Worm (Caenorhabditis elegans) whole organism, young adult: Measurements from ENCODE around the gene sre-1.

Experiments
- F37B4.10 ChIP-seq: fragments of 200-800 bp; sonication (Bioruptor generic); IDR thresholded peaks from 2 replicates; pipeline ENCODE4 v1.3.6; 2022; ENCODE audit warnings: missing genetic modification characterization, missing compliant biosample characterization
- F52B5.7 ChIP-seq: sonication (generic microtip); optimal IDR thresholded peaks from 2 replicates; lab custom pipeline; 2016; ENCODE audit warnings: mild to moderate bottlenecking, missing genetic modification characterization, missing compliant biosample characterization
- F55B11.4 ChIP-seq: sonication (generic microtip); optimal IDR thresholded peaks from 2 replicates; lab custom pipeline; 2016; ENCODE audit warnings: missing compliant biosample characterization, missing genetic modification characterization, borderline replicate concordance; ENCODE audit not compliant: insufficient read depth
- F57C9.4 ChIP-seq: sonication (generic microtip); optimal IDR thresholded peaks from 2 replicates; lab custom pipeline; 2017; ENCODE audit warnings: mild to moderate bottlenecking, missing genetic modification characterization, missing compliant biosample characterization
- T26A5.8 ChIP-seq: sonication (generic microtip); optimal IDR thresholded peaks from 2 replicates; lab custom pipeline; 2016; ENCODE audit warnings: missing genetic modification characterization, missing compliant biosample characterization
- Y53F4B.3 ChIP-seq: fragments of 200-800 bp; sonication (Bioruptor generic); IDR thresholded peaks from 2 replicates; pipeline ENCODE4 v1.3.6; 2022; ENCODE audit warnings: missing genetic modification reagents, missing genetic modification characterization, missing compliant biosample characterization
- Y53G8AR.9 ChIP-seq: fragments of 200-800 bp; sonication (Bioruptor generic); conservative IDR thresholded peaks from 2 replicates; pipeline ENCODE4 v1.3.6; 2022; ENCODE audit warnings: missing genetic modification reagents, missing genetic modification characterization, missing compliant biosample characterization
- ZK185.1 ChIP-seq: sonication (generic microtip); optimal IDR thresholded peaks from 2 replicates; lab custom pipeline; 2016; ENCODE audit warnings: mild to moderate bottlenecking, missing genetic modification characterization, missing compliant biosample characterization; ENCODE audit not compliant: poor library complexity, severe bottlenecking
- aptf-2 ChIP-seq: fragments of 200-800 bp; sonication (Bioruptor generic); conservative IDR thresholded peaks from 2 replicates; pipeline ENCODE4 v1.3.6; 2022; ENCODE audit warnings: missing genetic modification reagents, missing genetic modification characterization, missing compliant biosample characterization
- atf-7 ChIP-seq: sonication (generic microtip); optimal IDR thresholded peaks from 2 replicates; lab custom pipeline; 2017; ENCODE audit warnings: mild to moderate bottlenecking, missing genetic modification characterization, missing compliant biosample characterization
- athp-1 ChIP-seq: sonication (generic microtip); optimal IDR thresholded peaks from 2 replicates; lab custom pipeline; 2017; ENCODE audit warnings: mild to moderate bottlenecking, missing genetic modification characterization, missing compliant biosample characterization
- attf-3 ChIP-seq: fragments of 200-800 bp; sonication (Bioruptor generic); conservative IDR thresholded peaks from 2 replicates; pipeline ENCODE4 v1.3.6; 2022; ENCODE audit warnings: missing genetic modification reagents, missing genetic modification characterization, missing compliant biosample characterization
- attf-5 ChIP-seq: fragments of 200-800 bp; sonication (Bioruptor generic); optimal IDR thresholded peaks from 2 replicates; lab custom pipeline; 2018; ENCODE audit warnings: mild to moderate bottlenecking, missing genetic modification characterization, missing compliant biosample characterization
- bed-2 ChIP-seq: fragments of 200-800 bp; sonication (Bioruptor generic); IDR thresholded peaks from 2 replicates; pipeline ENCODE4 v1.3.6; 2022; ENCODE audit warnings: missing genetic modification reagents, missing genetic modification characterization, missing compliant biosample characterization
- cebp-1 ChIP-seq, 2 experiments: fragments of 200-800 bp in 1 of 2; sonication (Bioruptor generic) in 1 of 2; sonication (generic microtip) in 1 of 2; IDR thresholded peaks in 1 of 2; optimal IDR thresholded peaks in 1 of 2; 2 replicates each; pipeline versions ENCODE4 v1.3.6 to Lab custom; 2017 to 2022; ENCODE audit warnings: missing compliant biosample characterization in 2 of 2, missing genetic modification characterization in 2 of 2, mild to moderate bottlenecking in 1 of 2, missing genetic modification reagents in 1 of 2, moderate library complexity in 1 of 2
- ceh-27 ChIP-seq: fragments of 200-800 bp; sonication (Bioruptor generic); optimal IDR thresholded peaks from 2 replicates; lab custom pipeline; 2018; ENCODE audit warnings: mild to moderate bottlenecking, missing genetic modification characterization, moderate library complexity, missing compliant biosample characterization
- chd-7 ChIP-seq: sonication (generic microtip); optimal IDR thresholded peaks from 2 replicates; lab custom pipeline; 2016; ENCODE audit warnings: mild to moderate bottlenecking, missing genetic modification characterization, moderate library complexity, missing compliant biosample characterization
- dox-1 ChIP-seq: fragments of 200-800 bp; sonication (Bioruptor generic); IDR thresholded peaks from 2 replicates; pipeline ENCODE4 v1.3.6; 2022; ENCODE audit warnings: missing genetic modification reagents, missing genetic modification characterization, missing compliant biosample characterization
- egl-44 ChIP-seq: fragments of 200-800 bp; sonication (Bioruptor generic); IDR thresholded peaks from 2 replicates; pipeline ENCODE4 v1.3.6; 2022; ENCODE audit warnings: missing genetic modification reagents, missing genetic modification characterization, missing compliant biosample characterization
- ekl-4 ChIP-seq: fragments of 200-800 bp; sonication (Bioruptor generic); IDR thresholded peaks from 2 replicates; pipeline ENCODE4 v1.3.6; 2022; ENCODE audit warnings: missing genetic modification reagents, missing genetic modification characterization, missing compliant biosample characterization
- ets-4 ChIP-seq: fragments of 200-800 bp; sonication (Bioruptor generic); optimal IDR thresholded peaks from 2 replicates; lab custom pipeline; 2018; ENCODE audit warnings: mild to moderate bottlenecking, missing genetic modification characterization, missing compliant biosample characterization
- gei-17 ChIP-seq: fragments of 200-800 bp; sonication (Bioruptor generic); optimal IDR thresholded peaks from 2 replicates; lab custom pipeline; 2018; ENCODE audit warnings: mild to moderate bottlenecking, missing genetic modification characterization, missing compliant biosample characterization
- him-1 ChIP-seq: sonication (generic microtip); optimal IDR thresholded peaks from 2 replicates; lab custom pipeline; 2016; ENCODE audit warnings: missing genotype, missing genetic modification reagents, missing genetic modification characterization, missing compliant biosample characterization
- hlh-12 ChIP-seq: sonication (generic microtip); optimal IDR thresholded peaks from 2 replicates; lab custom pipeline; 2016; ENCODE audit warnings: missing genetic modification characterization, missing compliant biosample characterization
- hmg-1.2 ChIP-seq: fragments of 200-800 bp; sonication (Bioruptor generic); IDR thresholded peaks from 2 replicates; pipeline ENCODE4 v1.3.6; 2022; ENCODE audit warnings: missing genetic modification reagents, missing genetic modification characterization, missing compliant biosample characterization
- let-526 ChIP-seq: fragments of 200-800 bp; sonication (Bioruptor generic); IDR thresholded peaks from 2 replicates; pipeline ENCODE4 v1.3.6; 2022; ENCODE audit warnings: missing genetic modification reagents, missing genetic modification characterization, missing compliant biosample characterization
- lir-1 ChIP-seq: fragments of 200-800 bp; sonication (Bioruptor generic); conservative IDR thresholded peaks from 2 replicates; pipeline ENCODE4 v1.3.6; 2022; ENCODE audit warnings: missing genetic modification reagents, missing genetic modification characterization, missing compliant biosample characterization
- lsy-27 ChIP-seq: sonication (generic microtip); optimal IDR thresholded peaks from 2 replicates; lab custom pipeline; 2017; ENCODE audit warnings: missing genetic modification characterization, mild to moderate bottlenecking, missing compliant biosample characterization, antibody characterized with exemption, missing genotype, borderline replicate concordance; ENCODE audit not compliant: insufficient read depth
- madf-10 ChIP-seq: sonication (generic microtip); optimal IDR thresholded peaks from 2 replicates; lab custom pipeline; 2016; ENCODE audit warnings: mild to moderate bottlenecking, missing genetic modification characterization, missing compliant biosample characterization
- madf-3 ChIP-seq: fragments of 200-800 bp; sonication (Bioruptor generic); IDR thresholded peaks from 2 replicates; pipeline ENCODE4 v1.3.6; 2022; ENCODE audit warnings: missing genetic modification reagents, missing genetic modification characterization, missing compliant biosample characterization
- mcd-1 ChIP-seq: fragments of 200-800 bp; sonication (Bioruptor generic); IDR thresholded peaks from 2 replicates; pipeline ENCODE4 v1.3.6; 2022; ENCODE audit warnings: missing genetic modification reagents, missing genetic modification characterization, missing compliant biosample characterization
- mel-28 ChIP-seq: sonication (generic microtip); optimal IDR thresholded peaks from 2 replicates; lab custom pipeline; 2016; ENCODE audit warnings: borderline replicate concordance, mild to moderate bottlenecking, missing genetic modification characterization, missing compliant biosample characterization
- mes-4 ChIP-seq: sonication (generic microtip); optimal IDR thresholded peaks from 2 replicates; lab custom pipeline; 2016; ENCODE audit warnings: missing genotype, missing genetic modification characterization, missing compliant biosample characterization
- nfya-1 ChIP-seq: sonication (generic microtip); optimal IDR thresholded peaks from 2 replicates; lab custom pipeline; 2017; ENCODE audit warnings: antibody characterized with exemption, missing compliant biosample characterization, missing genetic modification characterization, borderline replicate concordance; ENCODE audit not compliant: insufficient read depth
- nhr-179 ChIP-seq: sonication (generic microtip); optimal IDR thresholded peaks from 2 replicates; lab custom pipeline; 2016; ENCODE audit warnings: mild to moderate bottlenecking, missing genetic modification characterization, missing compliant biosample characterization
- nhr-27 ChIP-seq: fragments of 200-800 bp; sonication (Bioruptor generic); optimal IDR thresholded peaks from 2 replicates; lab custom pipeline; 2018; ENCODE audit warnings: mild to moderate bottlenecking, missing genetic modification characterization, moderate library complexity, missing compliant biosample characterization
- nhr-80 ChIP-seq: sonication (generic microtip); optimal IDR thresholded peaks from 2 replicates; lab custom pipeline; 2016; ENCODE audit warnings: missing genetic modification characterization, missing compliant biosample characterization
- pbrm-1 ChIP-seq: fragments of 200-800 bp; sonication (Bioruptor generic); IDR thresholded peaks from 2 replicates; pipeline ENCODE4 v1.3.6; 2022; ENCODE audit warnings: missing genetic modification reagents, missing genetic modification characterization, missing compliant biosample characterization
- rpc-1 ChIP-seq, 2 experiments: fragments of 150-350 bp in 1 of 2; sonication (generic microtip) in 1 of 2; optimal IDR thresholded peaks; 2 replicates each; lab custom pipeline; 2014 to 2018; ENCODE audit warnings: missing biosample characterization in 1 of 2, missing genetic modification characterization in 1 of 2, missing genetic modification reagents in 1 of 2, missing genotype in 1 of 2
- sdz-38 ChIP-seq: sonication (generic microtip); optimal IDR thresholded peaks from 2 replicates; lab custom pipeline; 2016; ENCODE audit warnings: missing genotype, missing genetic modification characterization, missing compliant biosample characterization
- somi-1 ChIP-seq: fragments of 200-800 bp; sonication (Bioruptor generic); optimal IDR thresholded peaks from 2 replicates; lab custom pipeline; 2018; ENCODE audit warnings: mild to moderate bottlenecking, missing genetic modification characterization, missing compliant biosample characterization
- sptf-2 ChIP-seq: fragments of 200-800 bp; sonication (Bioruptor generic); optimal IDR thresholded peaks from 2 replicates; lab custom pipeline; 2018; ENCODE audit warnings: mild to moderate bottlenecking, missing genetic modification characterization, missing compliant biosample characterization
- tlf-1 ChIP-seq: fragments of 200-800 bp; sonication (Bioruptor generic); optimal IDR thresholded peaks from 2 replicates; lab custom pipeline; 2018; ENCODE audit warnings: mild to moderate bottlenecking, missing genetic modification characterization, missing compliant biosample characterization
- unc-130 ChIP-seq: sonication (generic microtip); optimal IDR thresholded peaks from 2 replicates; lab custom pipeline; 2016; ENCODE audit warnings: missing genetic modification reagents, missing genetic modification characterization, missing compliant biosample characterization
- unc-62 ChIP-seq: fragments of 150-350 bp; optimal IDR thresholded peaks from 2 replicates; lab custom pipeline; 2014; ENCODE audit warnings: missing biosample characterization, missing genetic modification reagents, missing genetic modification characterization
- ztf-18 ChIP-seq: sonication (generic microtip); optimal IDR thresholded peaks from 2 replicates; lab custom pipeline; 2016; ENCODE audit warnings: missing genotype, mild to moderate bottlenecking, missing genetic modification characterization, missing compliant biosample characterization
- ztf-22 ChIP-seq: fragments of 200-800 bp; sonication (Bioruptor generic); optimal IDR thresholded peaks from 2 replicates; lab custom pipeline; 2018; ENCODE audit warnings: mild to moderate bottlenecking, missing genetic modification characterization, moderate library complexity, missing compliant biosample characterization

The sre-1 gene

DNA sequence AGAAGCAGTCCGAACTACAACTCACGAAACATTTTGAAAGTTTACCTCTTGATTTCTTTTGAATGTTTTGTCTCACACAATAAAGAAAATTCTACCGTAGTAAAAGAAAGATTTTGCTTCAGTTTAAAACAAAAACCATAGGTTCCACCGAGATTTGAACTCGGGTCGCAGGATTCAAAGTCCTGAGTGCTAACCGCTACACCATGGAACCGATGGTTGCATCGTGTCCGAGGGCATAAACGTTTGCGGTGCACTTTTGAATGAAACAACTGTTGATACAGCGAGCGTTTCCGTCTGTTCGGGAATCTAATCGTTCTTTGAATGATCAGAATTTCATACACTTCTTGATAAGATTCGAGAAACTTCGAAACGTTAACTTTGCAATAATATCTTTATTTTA lies 47.3 kb downstream of the sre-1 start (continued):
- TF ChIP-seq nfya-1 (tag; lab: Kevin White, UChicago) (no peak), unc-130 (GFP tag; lab: Kevin White, UChicago) (peak; percentile 35), dox-1 (GFP tag; lab: Robert Waterston, UW) (peak; percentile 65; the same call in 1 of the 2 replicates), somi-1 (GFP tag; lab: Kevin White, UChicago) (peak; percentile 30), ekl-4 (GFP tag; lab: Robert Waterston, UW) (0 out of 2 replicates have a peak, but pooled peaks have one; percentile 44), ztf-18 (tag; lab: Kevin White, UChicago) (peak; percentile 59), chd-7 (tag; lab: Kevin White, UChicago) (peak; percentile 51), F37B4.10 (GFP tag; lab: Robert Waterston, UW) (0 out of 2 replicates have a peak, but pooled peaks have one; percentile 71), atf-7 (peak; percentile 68), lir-1 (no peak), sptf-2 (no peak), ets-4 (GFP tag; lab: Kevin White, UChicago) (no peak), aptf-2 (GFP tag; lab: Robert Waterston, UW) (no peak), T26A5.8 (tag; lab: Kevin White, UChicago) (no peak), Y53G8AR.9 (GFP tag; lab: Robert Waterston, UW) (peak; percentile 63; the same call in 1 of the 2 replicates), ceh-27 (GFP tag; lab: Kevin White, UChicago) (no peak), mes-4 (tag; lab: Kevin White, UChicago) (peak; percentile 8), nhr-80 (peak; percentile 63), ZK185.1 (tag; lab: Kevin White, UChicago) (peak; percentile 67), tlf-1 (GFP tag; lab: Kevin White, UChicago) (peak; percentile 39), bed-2 (GFP tag; lab: Robert Waterston, UW) (no peak), athp-1 (peak; percentile 51), pbrm-1 (peak; percentile 72), nhr-179 (tag; lab: Kevin White, UChicago) (no peak), attf-3 (GFP tag; lab: Robert Waterston, UW) (no peak), let-526 (GFP tag; lab: Robert Waterston, UW) (0 out of 2 replicates have a peak, but pooled peaks have one; percentile 46), nhr-27 (tag; lab: Kevin White, UChicago) (no peak), him-1 (tag; lab: Kevin White, UChicago) (peak; percentile 79), F52B5.7 (tag; lab: Kevin White, UChicago) (no peak), sdz-38 (tag; lab: Kevin White, UChicago) (no peak), rpc-1 (optimal IDR thresholded peaks at IDR 0.05; lab: Kevin White, UChicago) (peak; percentile 74), rpc-1 (tag; optimal IDR thresholded peaks at IDR 0.05; lab: Kevin White, UChicago) (peak; percentile 90), F55B11.4 (tag; lab: Kevin White, UChicago) (no peak), mel-28 (tag; lab: Kevin White, UChicago) (no peak), attf-5 (peak; percentile 61), egl-44 (0 out of 2 replicates have a peak, but pooled peaks have one; percentile 36), hlh-12 (tag; lab: Kevin White, UChicago) (no peak), gei-17 (GFP tag; lab: Kevin White, UChicago) (no peak), cebp-1 (GFP tag; IDR thresholded peaks at IDR 0.05; lab: Robert Waterston, UW) (no peak), cebp-1 (tag; optimal IDR thresholded peaks at IDR 0.05; lab: Kevin White, UChicago) (peak; percentile 58), unc-62 (GFP tag; lab: Kevin White, UChicago) (no peak), madf-10 (tag; lab: Kevin White, UChicago) (peak; percentile 54), Y53F4B.3 (GFP tag; lab: Robert Waterston, UW) (0 out of 2 replicates have a peak, but pooled peaks have one; percentile 16), madf-3 (GFP tag; lab: Robert Waterston, UW) (0 out of 2 replicates have a peak, but pooled peaks have one; percentile 25), hmg-1.2 (GFP tag; lab: Robert Waterston, UW) (peak; percentile 65), mcd-1 (GFP tag; lab: Robert Waterston, UW) (peak; percentile 59), ztf-22 (GFP tag; lab: Kevin White, UChicago) (no peak), F57C9.4 (tag; lab: Kevin White, UChicago) (no peak), lsy-27 (tag; lab: Kevin White, UChicago) (no peak)
